Worm (Caenorhabditis elegans) whole organism, late embryonic: ENCODE data around the gene T28D6.6.

Experiments used
- ama-1 ChIP-seq: fragments of 150-350 bp; optimal IDR thresholded peaks from 2 replicates; lab custom pipeline; 2014
- ets-4 ChIP-seq: sonication (generic microtip); optimal IDR thresholded peaks from 2 replicates; lab custom pipeline; 2016; ENCODE audit warnings: missing genetic modification characterization, missing compliant biosample characterization
- nhr-11 ChIP-seq: fragments of 150-350 bp; optimal IDR thresholded peaks from 2 replicates; lab custom pipeline; 2014; ENCODE audit warnings: missing biosample characterization, missing genetic modification characterization
- pqm-1 ChIP-seq: sonication (generic microtip); optimal IDR thresholded peaks from 2 replicates; lab custom pipeline; 2016; ENCODE audit warnings: missing genetic modification characterization, missing compliant biosample characterization

ce11 chrIII:11372199-11372938, 29.5 kb upstream of the T28D6.6 start:
- no peak for TF ChIP-seq ets-4
- TF ChIP-seq ama-1 = no peak
- TF ChIP-seq pqm-1 (tag; lab: Kevin White, UChicago) = no peak
- TF ChIP-seq nhr-11 (tag; lab: Kevin White, UChicago) = no peak
